Fruit fly (Drosophila melanogaster): Measurements from ENCODE around the gene yellow-h.

Gene yellow-h

dm6 chr4:181639-182038, 46.1 kb upstream of the yellow-h start (continued):
- no peak for TF ChIP-seq CG6791 (GFP tag; IDR thresholded peaks at IDR 0.05; ENCODE audit: partially characterized antibody)
- no peak for TF ChIP-seq Oaz (GFP tag; IDR thresholded peaks at IDR 0.05)
- TF ChIP-seq CG1792 (GFP tag; optimal IDR thresholded peaks at IDR 0.05), result no peak
- TF ChIP-seq Dip3 (GFP tag; optimal IDR thresholded peaks at IDR 0.05), result no peak
- TF ChIP-seq Sox102F (GFP tag; optimal IDR thresholded peaks at IDR 0.05), result no peak
- TF ChIP-seq CG33557 (GFP tag; optimal IDR thresholded peaks at IDR 0.05), result no peak
- no peak for TF ChIP-seq CG14667 (GFP tag; IDR thresholded peaks at IDR 0.05)
- TF ChIP-seq CG1602 (GFP tag; optimal IDR thresholded peaks at IDR 0.05), result no peak
- no peak for TF ChIP-seq Ssrp (tag; optimal IDR thresholded peaks at IDR 0.05)
- no peak for TF ChIP-seq ATbp (GFP tag; optimal IDR thresholded peaks at IDR 0.05)
- no peak for TF ChIP-seq CG2678 (tag; optimal IDR thresholded peaks at IDR 0.05)
- no peak for TF ChIP-seq Mes4 (GFP tag; optimal IDR thresholded peaks at IDR 0.05)
- TF ChIP-seq hb (GFP tag; IDR thresholded peaks at IDR 0.05; ENCODE audit: partially characterized antibody), result no peak
- no peak for TF ChIP-seq CG9727 (GFP tag; optimal IDR thresholded peaks at IDR 0.05)
- TF ChIP-seq CG15269 (tag; optimal IDR thresholded peaks at IDR 0.05), result no peak
- no peak for TF ChIP-seq CG18764 (GFP tag; optimal IDR thresholded peaks at IDR 0.05)
- no peak for TF ChIP-seq HLH54F (GFP tag; optimal IDR thresholded peaks at IDR 0.05)
- TF ChIP-seq exex (tag; optimal IDR thresholded peaks at IDR 0.05), result no peak
- TF ChIP-seq CG7839 (tag; optimal IDR thresholded peaks at IDR 0.05), result no peak
- TF ChIP-seq emc (GFP tag; optimal IDR thresholded peaks at IDR 0.05), result no peak
- TF ChIP-seq ase (GFP tag; IDR thresholded peaks at IDR 0.05), result no peak
- no peak for TF ChIP-seq Rfx (GFP tag; IDR thresholded peaks at IDR 0.05)
- peak; percentile 73 for TF ChIP-seq CG1603 (tag; optimal IDR thresholded peaks at IDR 0.05)
- TF ChIP-seq Sox100B (GFP tag; optimal IDR thresholded peaks at IDR 0.05), result no peak
- no peak for TF ChIP-seq CG31388 (GFP tag; optimal IDR thresholded peaks at IDR 0.05)
- no peak for TF ChIP-seq gt (GFP tag; IDR thresholded peaks at IDR 0.05)
- no peak for TF ChIP-seq CG8359 (GFP tag; optimal IDR thresholded peaks at IDR 0.05; ENCODE audit: borderline replicate concordance)
- TF ChIP-seq dan (GFP tag; IDR thresholded peaks at IDR 0.05), result no peak
- TF ChIP-seq pnt (GFP tag; optimal IDR thresholded peaks at IDR 0.05), result no peak
- TF ChIP-seq Awh (GFP tag; IDR thresholded peaks at IDR 0.05), result no peak
- no peak for TF ChIP-seq CG4707 (GFP tag; optimal IDR thresholded peaks at IDR 0.05)
- no peak for TF ChIP-seq CG15601 (tag; optimal IDR thresholded peaks at IDR 0.05)
- TF ChIP-seq CG17802 (tag; optimal IDR thresholded peaks at IDR 0.05), result peak; percentile 78
- TF ChIP-seq Kr (GFP tag; optimal IDR thresholded peaks at IDR 0.05), result no peak
- TF ChIP-seq NK7.1 (GFP tag; optimal IDR thresholded peaks at IDR 0.05), result no peak
- TF ChIP-seq CG3281 (GFP tag; optimal IDR thresholded peaks at IDR 0.05), result no peak
- TF ChIP-seq CG11723 (GFP tag; optimal IDR thresholded peaks at IDR 0.05), result peak; percentile 85
- TF ChIP-seq psq (GFP tag; optimal IDR thresholded peaks at IDR 0.05), result no peak
- no peak for TF ChIP-seq grn (GFP tag; optimal IDR thresholded peaks at IDR 0.05)
- no peak for TF ChIP-seq Gsc (GFP tag; IDR thresholded peaks at IDR 0.05)
- no peak for TF ChIP-seq BtbVII (GFP tag; optimal IDR thresholded peaks at IDR 0.05)
- TF ChIP-seq CG17359 (tag; optimal IDR thresholded peaks at IDR 0.05), result peak; percentile 5
- no peak for TF ChIP-seq ind (GFP tag; optimal IDR thresholded peaks at IDR 0.05)
- TF ChIP-seq twi (tag; optimal IDR thresholded peaks at IDR 0.05), result no peak
- no peak for TF ChIP-seq ham (GFP tag; IDR thresholded peaks at IDR 0.05)
- TF ChIP-seq CG7987 (GFP tag; optimal IDR thresholded peaks at IDR 0.05), result no peak
- TF ChIP-seq slbo (GFP tag; IDR thresholded peaks at IDR 0.05), result no peak
- no peak for TF ChIP-seq CG10366 (GFP tag; IDR thresholded peaks at IDR 0.05)
- no peak for TF ChIP-seq CG15011 (GFP tag; optimal IDR thresholded peaks at IDR 0.05)
- TF ChIP-seq Mad (GFP tag; optimal IDR thresholded peaks at IDR 0.05), result no peak
- TF ChIP-seq CG10321 (GFP tag; IDR thresholded peaks at IDR 0.05), result no peak
- TF ChIP-seq CG33213 (GFP tag; optimal IDR thresholded peaks at IDR 0.05), result no peak

Data from whole organism, embryonic.